Worm (Caenorhabditis elegans): Measurements from ENCODE around the gene pqn-48.

Gene pqn-48

DNA sequence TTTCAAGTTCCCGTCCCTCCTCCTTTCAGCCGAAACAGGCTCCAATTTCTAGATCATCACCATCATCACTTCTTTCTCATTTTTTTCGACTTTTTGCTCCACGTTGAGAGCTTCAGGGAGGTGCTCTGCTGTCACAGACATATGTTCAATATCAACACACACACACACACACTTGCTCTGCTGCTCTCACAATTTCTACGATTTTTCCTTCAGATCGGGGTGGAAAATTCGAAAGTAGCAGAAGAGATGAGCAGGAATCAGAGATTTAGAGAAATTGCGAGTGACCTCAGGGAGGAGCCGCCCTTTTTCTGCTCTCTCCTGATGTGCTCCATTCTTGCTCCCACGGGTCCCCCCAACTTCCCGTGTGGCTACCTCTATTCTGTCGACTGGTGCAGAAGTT lies at the start of gene pqn-48:
pqn-48 (plus strand) TSS at position 344 of the 400 bp plus-strand sequence.
- peak; percentile 45 for TF ChIP-seq lin-14 (GFP tag; optimal IDR thresholded peaks at IDR 0.05)
- peak; percentile 52 for TF ChIP-seq rnt-1 (tag; optimal IDR thresholded peaks at IDR 0.05)
- TF ChIP-seq xbp-1 (tag; optimal IDR thresholded peaks at IDR 0.05), result no peak
- no peak for TF ChIP-seq C16A3.4 (tag; optimal IDR thresholded peaks at IDR 0.05)
- TF ChIP-seq efl-1 (optimal IDR thresholded peaks at IDR 0.05), result peak in 1 of 2 experiments; percentile 10
- peak in 1 of 2 experiments; percentile 41 for TF ChIP-seq efl-1 (GFP tag; optimal IDR thresholded peaks at IDR 0.05 in 1 of 2)
- TF ChIP-seq dsc-1 (tag; optimal IDR thresholded peaks at IDR 0.05), result peak; percentile 31
- TF ChIP-seq ets-5 (GFP tag; IDR thresholded peaks at IDR 0.05), result no peak
- TF ChIP-seq nhr-71 (tag; optimal IDR thresholded peaks at IDR 0.05), result peak; percentile 13
- peak in 1 of 2 experiments; percentile 27 for TF ChIP-seq lsy-2 (tag; optimal IDR thresholded peaks at IDR 0.05)
- 0 out of 2 replicates have a peak, but pooled peaks have one; percentile 10 for TF ChIP-seq nhr-19 (GFP tag; conservative IDR thresholded peaks at IDR 0.05)

DNA sequence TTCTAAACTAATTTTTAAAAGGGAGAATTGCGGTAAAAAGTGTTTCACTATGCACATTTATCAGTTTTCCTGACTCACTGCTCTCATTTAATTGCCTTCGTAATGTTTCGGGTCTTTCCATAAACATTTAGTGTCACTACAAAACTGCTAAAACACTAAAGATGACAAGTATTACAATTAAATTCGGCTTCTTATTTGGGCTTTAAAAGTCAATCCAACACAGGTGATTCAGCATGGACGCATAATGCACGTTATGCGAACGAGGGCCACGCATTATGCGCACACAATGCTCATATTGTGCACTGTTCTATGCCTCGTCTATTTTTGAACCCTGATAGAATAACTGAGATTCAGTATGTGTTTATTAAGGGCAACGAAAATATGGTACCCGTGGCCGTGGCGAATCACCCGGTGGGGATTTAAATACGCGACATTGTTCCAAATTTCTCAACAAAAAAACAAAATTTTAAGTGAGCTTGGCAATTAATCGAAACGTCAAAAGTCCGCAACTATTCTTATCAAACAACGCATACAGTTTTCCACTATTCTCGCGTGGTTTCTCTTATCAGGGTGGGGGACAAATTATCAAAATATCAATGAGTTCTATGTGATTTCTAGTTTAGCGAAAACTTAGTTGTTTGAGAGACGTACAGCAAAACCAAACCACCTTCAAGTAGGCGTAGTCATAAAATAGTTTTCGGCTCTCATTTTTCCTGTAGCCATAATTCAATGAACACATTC lies 48.9 kb upstream of the pqn-48 start, which contains the start of gene Y14H12A.2:
Y14H12A.2 (minus strand) TSS at position 51 of the 741 bp plus-strand sequence.
- TF ChIP-seq pqm-1 (tag; optimal IDR thresholded peaks at IDR 0.05) (no peak), elt-2 (tag; optimal IDR thresholded peaks at IDR 0.05) (peak; percentile 88)

DNA sequence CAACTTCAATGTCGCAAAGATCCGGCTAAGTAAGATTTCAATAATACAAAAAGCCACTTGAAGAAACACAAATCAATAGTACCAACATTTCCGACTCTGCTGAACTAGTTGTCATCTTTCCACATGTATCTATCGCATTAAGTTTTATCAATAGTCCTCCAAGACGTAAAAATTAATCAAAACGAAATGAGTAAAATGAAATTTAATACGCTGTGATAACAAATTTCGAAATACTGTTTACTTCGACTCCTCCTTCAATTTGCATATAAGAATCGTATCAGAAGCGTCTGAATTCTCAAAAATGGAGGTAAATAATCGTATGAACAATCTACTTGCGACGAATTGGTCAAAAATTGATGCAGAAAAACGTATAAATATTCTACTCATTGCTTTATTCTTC lies 48.0 kb upstream of the pqn-48 start:
- TF ChIP-seq nhr-47 (tag; optimal IDR thresholded peaks at IDR 0.05), result no peak
- TF ChIP-seq elt-2 (tag; optimal IDR thresholded peaks at IDR 0.05), result peak; percentile 87
- no peak for TF ChIP-seq efl-1 (optimal IDR thresholded peaks at IDR 0.05)
- TF ChIP-seq efl-1 (GFP tag; optimal IDR thresholded peaks at IDR 0.05 in 1 of 2), result no peak

DNA sequence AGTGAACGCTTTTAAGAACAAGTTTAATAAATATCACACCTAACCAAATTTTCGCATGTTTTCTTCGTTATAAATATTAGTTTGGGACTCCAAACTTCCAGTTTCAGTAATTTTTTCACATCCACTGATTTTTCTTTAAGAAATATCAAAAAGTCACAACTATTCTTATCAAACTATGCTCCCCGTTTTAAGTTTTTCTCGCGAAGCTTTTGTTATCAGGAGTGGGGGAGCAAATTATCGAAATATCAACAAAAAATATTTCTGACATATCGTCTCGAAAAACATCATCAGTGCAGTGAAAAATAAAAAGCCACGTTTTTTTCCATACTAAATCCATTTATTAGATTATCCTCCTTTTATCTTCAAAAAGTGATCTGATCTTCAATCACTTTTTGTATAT lies 46.7 kb upstream of the pqn-48 start:
- TF ChIP-seq hlh-4 (tag; optimal IDR thresholded peaks at IDR 0.05), result no peak
- no peak for TF ChIP-seq nhr-47 (tag; optimal IDR thresholded peaks at IDR 0.05)
- TF ChIP-seq tbx-2 (tag; optimal IDR thresholded peaks at IDR 0.05), result no peak
- peak; percentile 80 for TF ChIP-seq elt-2 (tag; optimal IDR thresholded peaks at IDR 0.05)
- TF ChIP-seq xbp-1 (tag; optimal IDR thresholded peaks at IDR 0.05), result no peak
- TF ChIP-seq ama-1 (optimal IDR thresholded peaks at IDR 0.05), result no peak
- TF ChIP-seq hlh-17 (GFP tag; optimal IDR thresholded peaks at IDR 0.05; ENCODE audit: borderline replicate concordance), result no peak

DNA sequence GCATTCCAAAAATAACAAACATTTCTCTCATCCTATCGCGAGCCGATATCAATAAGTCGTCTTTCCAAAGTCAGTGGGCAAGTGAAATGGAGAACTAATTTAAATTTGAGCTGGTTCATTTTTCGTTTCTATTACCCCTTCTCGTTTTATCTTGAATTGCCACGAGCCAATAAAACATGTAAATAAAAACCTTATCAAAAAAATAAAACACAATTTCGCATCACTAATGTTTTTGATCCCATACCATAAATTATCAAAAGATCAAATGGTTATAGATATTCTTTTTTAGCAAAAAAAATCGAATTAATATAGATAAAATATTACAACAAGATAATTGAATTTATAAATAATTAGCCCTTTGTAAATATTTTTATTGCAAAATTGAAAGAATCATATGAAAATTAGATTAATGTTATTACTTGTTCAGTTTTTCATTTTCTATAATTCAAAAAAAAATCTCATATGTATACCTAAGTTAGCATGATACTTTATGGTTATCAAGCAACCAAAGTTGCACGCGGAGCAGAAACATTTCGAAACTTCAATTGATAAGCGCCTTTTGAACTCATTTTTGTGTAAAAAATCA lies 45.9 kb upstream of the pqn-48 start, which contains the start of gene Y14H12A.1:
Y14H12A.1 (plus strand) TSS at position 536 of the 586 bp plus-strand sequence.
- TF ChIP-seq nhr-19 (GFP tag; conservative IDR thresholded peaks at IDR 0.05) (no peak), elt-2 (tag; optimal IDR thresholded peaks at IDR 0.05) (peak; percentile 69)

DNA sequence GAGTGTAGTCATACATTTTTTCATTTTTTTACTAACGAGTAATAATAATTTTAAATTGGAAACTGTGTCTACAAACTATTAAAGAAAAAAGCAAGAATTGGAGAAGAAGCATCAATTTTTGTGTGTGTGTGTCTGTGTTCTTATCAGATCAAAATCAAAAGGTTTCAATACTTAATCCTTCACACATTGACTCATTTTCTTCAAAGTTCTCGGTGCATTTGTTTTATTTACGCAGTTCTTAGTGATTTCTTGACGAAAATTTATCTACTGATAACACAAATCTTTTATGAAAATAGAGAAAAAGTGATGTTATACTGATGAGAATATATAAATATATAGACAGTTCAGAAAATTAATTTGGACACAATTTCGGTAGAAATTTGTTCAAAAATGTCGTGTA lies 42.7 kb upstream of the pqn-48 start, which contains the start of gene clc-22:
clc-22 (minus strand) TSS at position 71 of the 400 bp plus-strand sequence.
- TF ChIP-seq nhr-71 (tag; optimal IDR thresholded peaks at IDR 0.05) (no peak), elt-2 (tag; optimal IDR thresholded peaks at IDR 0.05) (peak; percentile 52)

DNA sequence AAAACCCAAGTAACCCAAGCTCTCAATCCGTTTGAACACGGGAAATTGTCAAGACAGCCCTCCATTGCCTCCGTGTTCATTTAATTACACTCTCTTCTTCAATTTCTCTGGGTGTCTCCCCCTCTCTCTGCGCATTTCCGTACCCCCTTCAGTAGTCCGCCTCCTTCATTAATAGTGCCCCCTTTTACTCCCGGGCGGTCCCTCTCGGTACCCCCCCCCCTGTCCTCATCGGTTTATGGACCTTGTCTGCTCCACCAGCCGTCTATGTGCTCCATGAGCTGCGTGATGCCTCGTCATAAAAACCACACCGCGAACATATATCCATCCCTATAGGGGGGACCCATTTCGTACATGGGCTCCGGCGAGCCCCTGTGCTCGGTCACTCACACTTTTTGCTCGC lies 39.1 kb upstream of the pqn-48 start:
- no peak for TF ChIP-seq ceh-82 (tag; optimal IDR thresholded peaks at IDR 0.05)
- TF ChIP-seq Y116A8C.19 (tag; optimal IDR thresholded peaks at IDR 0.05; ENCODE audit: borderline replicate concordance), result no peak
- no peak for TF ChIP-seq isw-1 (GFP tag; IDR thresholded peaks at IDR 0.05)
- TF ChIP-seq lin-14 (GFP tag; optimal IDR thresholded peaks at IDR 0.05), result peak; percentile 9

DNA sequence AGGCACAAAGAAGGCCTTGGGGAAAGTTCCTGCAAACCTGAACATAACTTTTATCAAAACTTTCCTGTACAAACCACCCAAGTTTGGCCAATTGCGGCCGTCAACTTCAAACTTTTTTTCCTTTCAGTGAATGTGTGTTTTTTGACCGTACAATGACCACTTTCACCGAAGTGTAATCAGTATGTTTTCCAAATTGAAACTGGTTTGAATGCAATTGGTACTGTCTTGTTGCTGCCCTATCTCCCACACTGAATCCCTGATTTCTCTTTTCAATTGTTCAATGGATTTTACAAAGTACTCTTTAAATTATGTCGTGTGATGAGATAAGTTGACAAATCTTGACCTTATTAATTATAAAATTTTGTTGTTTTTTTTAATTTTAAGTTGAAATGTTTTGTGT lies 38.3 kb upstream of the pqn-48 start:
- TF ChIP-seq grh-1 (GFP tag; IDR thresholded peaks at IDR 0.05), result 0 out of 2 replicates have a peak, but pooled peaks have one; percentile 28
- TF ChIP-seq dsc-1 (tag; optimal IDR thresholded peaks at IDR 0.05), result no peak
- no peak for TF ChIP-seq aly-2 (tag; optimal IDR thresholded peaks at IDR 0.05)
- TF ChIP-seq blmp-1 (tag; optimal IDR thresholded peaks at IDR 0.05), result peak; percentile 79
- no peak for TF ChIP-seq mep-1 (tag; optimal IDR thresholded peaks at IDR 0.05)
- no peak; the same call in 1 of the 2 replicates for TF ChIP-seq nhr-19 (GFP tag; conservative IDR thresholded peaks at IDR 0.05)
- TF ChIP-seq sox-4 (tag; optimal IDR thresholded peaks at IDR 0.05), result no peak
- TF ChIP-seq elt-3 (tag; optimal IDR thresholded peaks at IDR 0.05), result peak in 1 of 6 experiments; percentile 59
- no peak for TF ChIP-seq isw-1 (GFP tag; IDR thresholded peaks at IDR 0.05)
- no peak for TF ChIP-seq elt-2 (tag; optimal IDR thresholded peaks at IDR 0.05)
- TF ChIP-seq nhr-85 (tag), result peak; percentile 61
